Fruit fly (Drosophila melanogaster) ovary, adult (tissue): ENCODE results near the gene Arl8.

Source experiments
- CG17801 ChIP-seq: fragments of 200-800 bp; optimal IDR thresholded peaks from 2 replicates; lab custom pipeline; 2019; ENCODE audit warnings: missing biosample characterization, mild to moderate bottlenecking, missing genetic modification characterization, moderate library complexity; ENCODE audit not compliant: partially characterized antibody

The Arl8 gene

dm6 chr3R:8115205-8115604 lies 11.2 kb upstream of the Arl8 start:
- TF ChIP-seq CG17801 (GFP tag; lab: Kevin White, UChicago): peak; percentile 27

- TF ChIP-seq CG17801 (GFP tag; lab: Kevin White, UChicago): no peak
Measured at dm6 chr3R:8115951-8116611, 10.3 kb upstream of the Arl8 start.

DNA sequence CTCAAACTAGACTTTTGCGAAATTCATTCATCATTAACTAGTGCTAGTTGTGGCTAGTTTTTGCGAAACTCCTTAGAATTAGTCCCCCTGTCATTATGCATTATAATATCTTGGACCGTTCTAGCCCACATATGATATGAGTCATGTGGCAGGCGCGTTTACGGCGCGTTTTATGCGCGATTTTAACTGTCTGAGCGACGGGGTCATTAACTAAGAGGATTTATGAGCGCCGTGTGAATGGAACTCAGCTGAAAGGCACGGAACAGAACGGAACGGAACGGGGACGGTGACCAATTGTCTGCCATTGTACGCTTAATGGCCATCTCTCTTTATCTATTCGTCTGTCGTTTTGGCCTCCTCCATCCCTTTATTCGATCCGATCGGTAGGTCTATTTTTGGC lies 8.3 kb upstream of the Arl8 start:
- no peak for TF ChIP-seq CG17801 (GFP tag; lab: Kevin White, UChicago)

dm6 chr3R:8118781-8119456 lies 7.5 kb upstream of the Arl8 start:
- no peak for TF ChIP-seq CG17801 (GFP tag; lab: Kevin White, UChicago)

dm6 chr3R:8119457-8120337 lies 6.7 kb upstream of the Arl8 start:
- TF ChIP-seq CG17801 (GFP tag; lab: Kevin White, UChicago): peak; percentile 85

DNA sequence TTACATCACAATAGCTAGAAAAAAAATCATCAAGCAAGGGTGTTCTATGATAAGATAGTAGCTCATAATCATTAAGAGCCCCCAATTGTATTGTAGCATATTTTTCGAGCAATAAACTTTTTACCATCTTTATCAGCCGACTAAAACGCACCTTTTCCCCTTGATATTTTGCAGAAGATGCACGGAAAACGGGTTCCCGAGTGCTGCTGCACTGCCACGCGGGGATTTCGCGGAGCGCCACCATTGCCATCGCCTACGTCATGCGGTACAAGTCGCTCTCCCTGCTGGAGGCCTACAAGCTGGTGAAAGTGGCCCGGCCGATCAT lies 6.1 kb upstream of the Arl8 start:
- TF ChIP-seq CG17801 (GFP tag; lab: Kevin White, UChicago): no peak

DNA sequence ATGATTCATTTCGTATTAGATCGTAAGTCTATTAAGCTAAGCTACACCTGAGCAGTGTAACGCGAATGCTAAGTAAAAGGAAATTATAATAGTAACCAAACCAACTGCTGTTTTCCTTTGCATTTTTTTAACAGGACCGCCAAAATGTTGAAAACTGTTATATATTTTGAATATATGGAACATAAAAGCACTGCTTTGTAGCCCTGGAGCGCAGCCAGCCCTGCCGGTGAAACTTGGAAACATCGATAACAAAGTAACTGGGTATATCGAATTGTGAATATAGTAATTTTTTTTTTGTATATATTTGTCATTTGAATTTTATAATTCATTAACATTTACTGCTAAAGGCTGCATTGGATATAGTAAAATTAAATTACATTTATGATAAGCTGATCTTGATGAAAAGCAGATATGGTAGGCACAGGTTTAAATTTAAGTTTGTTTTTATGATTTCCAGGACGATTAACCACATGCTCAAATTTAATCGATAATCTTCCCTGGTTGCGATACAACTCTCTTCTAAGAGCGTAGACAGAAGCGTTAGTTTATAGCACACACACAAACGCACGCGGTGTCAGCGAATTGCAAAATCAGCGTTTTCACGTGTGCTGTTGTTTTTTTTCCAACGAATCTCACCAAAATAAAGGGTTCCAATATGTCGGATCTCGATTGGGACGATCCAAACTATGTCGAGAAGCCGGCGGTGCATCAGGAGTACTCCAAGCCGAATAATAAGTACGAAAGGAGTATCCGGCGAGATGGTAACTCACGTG lies 4.0 kb upstream of the Arl8 start, which contains the start of gene CG7878:
TSS of gene CG7878 (plus strand) at position 528 of the 773 bp plus-strand sequence.
- no peak for TF ChIP-seq CG17801 (GFP tag; lab: Kevin White, UChicago)

DNA sequence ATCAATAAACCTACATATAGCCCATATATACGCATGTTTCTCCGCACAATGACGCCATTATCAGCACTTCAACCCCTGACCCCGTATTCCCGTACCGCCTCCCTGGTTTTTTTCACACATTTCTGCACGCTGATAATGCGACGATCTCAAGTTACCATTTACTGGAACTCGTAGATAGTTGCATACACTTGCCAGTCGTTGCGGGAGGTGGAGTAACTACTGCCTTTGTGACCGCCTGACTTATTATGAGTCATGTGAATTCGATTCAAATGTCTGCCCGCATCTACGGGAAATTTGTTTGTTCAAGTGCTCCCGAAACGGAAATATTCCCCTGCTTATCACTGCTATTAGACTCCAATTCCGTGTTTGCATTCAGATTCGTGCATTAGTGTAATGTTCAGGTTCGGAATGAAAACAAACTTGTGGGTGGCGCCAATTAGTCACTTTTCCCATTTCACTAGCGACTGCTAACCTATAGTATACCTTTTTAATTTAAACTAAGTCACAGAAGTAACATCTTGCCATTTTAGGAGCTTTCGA lies 816 bp downstream of the Arl8 start:
- no peak for TF ChIP-seq CG17801 (GFP tag; lab: Kevin White, UChicago)

DNA sequence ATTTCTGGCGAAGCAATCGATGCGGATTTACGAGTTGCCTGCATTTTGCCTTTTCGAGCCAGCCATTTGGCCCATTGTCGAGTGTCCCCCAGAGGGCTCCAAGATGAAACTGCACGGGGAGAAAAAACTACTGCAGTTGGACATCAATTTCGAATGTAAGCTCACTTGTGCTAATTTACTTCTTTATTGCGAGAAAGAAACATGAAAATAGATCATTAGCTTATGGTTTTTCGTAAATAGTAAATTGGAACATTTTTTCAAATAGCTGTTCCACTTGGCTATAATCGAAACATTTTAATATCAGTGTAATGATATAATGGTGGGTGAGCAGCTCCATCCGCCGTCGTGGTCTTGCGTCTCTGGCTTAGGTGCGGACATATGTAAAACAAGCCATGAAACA lies 6.0 kb downstream of the Arl8 start:
- TF ChIP-seq CG17801 (GFP tag; lab: Kevin White, UChicago): no peak

DNA sequence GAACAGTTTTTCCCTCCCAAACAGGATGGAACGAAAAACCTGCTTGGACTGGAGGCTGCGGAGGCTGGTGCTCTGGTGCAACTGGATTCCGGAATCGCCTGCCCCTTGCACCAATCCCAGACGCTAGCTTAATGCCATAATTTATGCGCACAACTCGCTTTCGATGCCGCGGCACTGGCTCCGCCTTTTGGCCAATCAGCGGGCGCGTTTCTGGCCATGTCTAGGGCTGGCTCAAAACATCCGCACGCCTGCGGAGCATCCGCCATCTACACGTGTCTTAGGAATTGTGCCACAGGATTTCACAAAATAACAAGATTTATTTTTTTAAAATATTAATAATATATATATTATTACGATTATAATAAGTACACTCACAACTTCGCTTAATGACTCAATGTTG lies 8.1 kb downstream of the Arl8 start:
- TF ChIP-seq CG17801 (GFP tag; lab: Kevin White, UChicago): no peak

DNA sequence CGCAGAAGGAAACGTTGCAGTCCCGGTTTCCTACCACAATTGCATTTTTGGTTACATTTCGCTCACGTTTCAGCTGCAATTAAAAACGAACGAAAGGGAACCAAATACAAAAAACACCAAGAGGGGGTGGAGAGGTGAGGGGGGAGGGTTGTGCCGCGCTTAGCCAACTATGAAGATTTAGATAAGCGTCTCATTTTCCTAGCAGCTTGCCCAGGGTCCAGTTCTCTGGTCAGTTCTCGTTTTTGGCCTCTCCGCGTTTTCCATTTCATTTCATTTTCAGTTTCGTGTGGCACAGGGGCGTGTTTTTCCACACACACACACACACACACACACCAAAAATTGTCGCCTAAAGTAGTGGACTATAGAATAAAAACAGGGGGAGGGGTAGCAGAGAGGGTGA lies 11.7 kb downstream of the Arl8 start:
- no peak for TF ChIP-seq CG17801 (GFP tag; lab: Kevin White, UChicago)

dm6 chr3R:8139326-8139725 lies 12.9 kb downstream of the Arl8 start:
- TF ChIP-seq CG17801 (GFP tag; lab: Kevin White, UChicago): peak; percentile 5

- TF ChIP-seq CG17801 (GFP tag; lab: Kevin White, UChicago): no peak
Measured at dm6 chr3R:8139854-8140402, 13.5 kb downstream of the Arl8 start.
